Fruit fly (Drosophila melanogaster): ENCODE results near the gene mRpL47.

mRpL47 gene

dm6 chr3R:9543495-9544180 is 27.9 kb upstream of the mRpL47 start (continued):
- TF ChIP-seq trem (tag; optimal IDR thresholded peaks at IDR 0.05): peak; percentile 3
- TF ChIP-seq CG9437 (GFP tag; optimal IDR thresholded peaks at IDR 0.05): peak; percentile 99
- peak; percentile 40 for TF ChIP-seq CG33213 (GFP tag; optimal IDR thresholded peaks at IDR 0.05)
- TF ChIP-seq Elba2 (GFP tag; optimal IDR thresholded peaks at IDR 0.05): no peak
- peak; percentile 44; the same call in 1 of the 3 replicates for TF ChIP-seq ci (GFP tag; IDR thresholded peaks at IDR 0.05)
- no peak for TF ChIP-seq ind (GFP tag; optimal IDR thresholded peaks at IDR 0.05)
- TF ChIP-seq CG8944 (GFP tag; optimal IDR thresholded peaks at IDR 0.05): no peak
- no peak for TF ChIP-seq CG8478 (optimal IDR thresholded peaks at IDR 0.05)
- TF ChIP-seq Antp (GFP tag; optimal IDR thresholded peaks at IDR 0.05): no peak
- no peak for TF ChIP-seq CG7745 (tag; optimal IDR thresholded peaks at IDR 0.05)
- no peak for TF ChIP-seq CG8924 (tag; optimal IDR thresholded peaks at IDR 0.05)
- no peak for TF ChIP-seq Pdp1 (GFP tag; optimal IDR thresholded peaks at IDR 0.05)
- peak; percentile 79 for TF ChIP-seq sens (GFP tag)
- TF ChIP-seq lilli (GFP tag; optimal IDR thresholded peaks at IDR 0.05): no peak
- TF ChIP-seq Gug (GFP tag; IDR thresholded peaks at IDR 0.05): no peak
- TF ChIP-seq pfk (GFP tag; optimal IDR thresholded peaks at IDR 0.05): peak; percentile 27
- no peak for TF ChIP-seq CG34422 (GFP tag; IDR thresholded peaks at IDR 0.05)
- no peak for TF ChIP-seq Max (GFP tag; optimal IDR thresholded peaks at IDR 0.05)
- TF ChIP-seq Nf-YB (GFP tag; optimal IDR thresholded peaks at IDR 0.05): no peak
- no peak for TF ChIP-seq sim (GFP tag; IDR thresholded peaks at IDR 0.05)
- no peak for TF ChIP-seq CG2712 (tag; optimal IDR thresholded peaks at IDR 0.05)
- TF ChIP-seq salm (tag; optimal IDR thresholded peaks at IDR 0.05): no peak
- TF ChIP-seq h (optimal IDR thresholded peaks at IDR 0.05): no peak
- no peak for TF ChIP-seq CG11456 (GFP tag; IDR thresholded peaks at IDR 0.05)
- no peak for TF ChIP-seq TFAM (GFP tag; optimal IDR thresholded peaks at IDR 0.05)
- no peak for TF ChIP-seq CG9797 (GFP tag; optimal IDR thresholded peaks at IDR 0.05)
- TF ChIP-seq Ets65A (GFP tag): peak; percentile 36
- peak; percentile 80 for TF ChIP-seq ssp (GFP tag; IDR thresholded peaks at IDR 0.05)
- peak; percentile 70 for TF ChIP-seq CG15514 (GFP tag; optimal IDR thresholded peaks at IDR 0.05)
- TF ChIP-seq Meics (GFP tag; optimal IDR thresholded peaks at IDR 0.05): no peak
- no peak for TF ChIP-seq Sox100B (GFP tag; optimal IDR thresholded peaks at IDR 0.05)
- peak in 1 of 3 experiments; percentile 78 for TF ChIP-seq lola (GFP tag; optimal IDR thresholded peaks at IDR 0.05)
- peak; percentile 13 for TF ChIP-seq pzg (GFP tag; optimal IDR thresholded peaks at IDR 0.05)
- no peak for TF ChIP-seq CG12744 (GFP tag; optimal IDR thresholded peaks at IDR 0.05)
- no peak for TF ChIP-seq CG7556 (GFP tag; optimal IDR thresholded peaks at IDR 0.05)
- TF ChIP-seq zfh1 (GFP tag; IDR thresholded peaks at IDR 0.05): no peak
- TF ChIP-seq fu2 (GFP tag; optimal IDR thresholded peaks at IDR 0.05): no peak
- TF ChIP-seq pho (GFP tag; optimal IDR thresholded peaks at IDR 0.05): no peak
- TF ChIP-seq Rx (GFP tag; IDR thresholded peaks at IDR 0.05): no peak
- TF ChIP-seq CG16815 (GFP tag; optimal IDR thresholded peaks at IDR 0.05): no peak
- no peak for TF ChIP-seq CG13123 (GFP tag; optimal IDR thresholded peaks at IDR 0.05)
- peak; percentile 11 for TF ChIP-seq HHEX (GFP tag; optimal IDR thresholded peaks at IDR 0.05)
